Fruit fly (Drosophila melanogaster) whole organism, embryonic: Measurements from ENCODE around the gene Cdc7.

ENCODE experiments used
- Bdp1 ChIP-seq: fragments of 200-800 bp; sonication (Bioruptor generic); optimal IDR thresholded peaks from 3 replicates; lab custom pipeline; 2016; ENCODE audit warnings: missing biosample characterization, missing genetic modification characterization
- C15 ChIP-seq: fragments of 200-800 bp; sonication (Bioruptor generic); IDR thresholded peaks from 3 replicates; pipeline ENCODE4 v1.3.6; 2022; ENCODE audit warnings: missing biosample characterization, missing genetic modification characterization
- CG10654 ChIP-seq: fragments of 200-800 bp; sonication (Bioruptor generic); optimal IDR thresholded peaks from 2 replicates; lab custom pipeline; 2016; ENCODE audit warnings: missing biosample characterization, missing genetic modification characterization
- CG10979 ChIP-seq: fragments of 200-800 bp; sonication (Bioruptor generic); optimal IDR thresholded peaks from 2 replicates; lab custom pipeline; 2018; ENCODE audit warnings: missing biosample characterization, mild to moderate bottlenecking, missing genetic modification characterization, moderate library complexity
- CG11560 ChIP-seq: fragments of 200-800 bp; sonication (Bioruptor generic); IDR thresholded peaks from 3 replicates; pipeline ENCODE4 v1.3.6; 2022; ENCODE audit warnings: missing biosample characterization, missing genetic modification characterization
- CG11696 ChIP-seq: fragments of 200-800 bp; sonication (Bioruptor generic); IDR thresholded peaks from 2 replicates; pipeline ENCODE4 v1.3.6; 2022; ENCODE audit warnings: missing biosample characterization, missing genetic modification characterization
- CG12744 ChIP-seq: fragments of 200-800 bp; sonication (Bioruptor generic); optimal IDR thresholded peaks from 2 replicates; lab custom pipeline; 2016; ENCODE audit warnings: missing biosample characterization, missing genetic modification characterization
- CG13287 ChIP-seq: fragments of 200-800 bp; sonication (Bioruptor generic); IDR thresholded peaks from 2 replicates; pipeline ENCODE4 v1.3.6; 2022; ENCODE audit warnings: missing biosample characterization, missing genetic modification characterization; ENCODE audit not compliant: partially characterized antibody
- CG13296 ChIP-seq: fragments of 200-800 bp; sonication (Bioruptor generic); optimal IDR thresholded peaks from 3 replicates; lab custom pipeline; 2018; ENCODE audit warnings: missing biosample characterization, mild to moderate bottlenecking, missing genetic modification characterization
- CG14860 ChIP-seq: fragments of 200-800 bp; sonication (Bioruptor generic); IDR thresholded peaks from 3 replicates; pipeline ENCODE4 v1.3.6; 2022; ENCODE audit warnings: missing biosample characterization, missing genetic modification characterization; ENCODE audit not compliant: partially characterized antibody
- CG15011 ChIP-seq: fragments of 200-800 bp; sonication (Bioruptor generic); optimal IDR thresholded peaks from 3 replicates; lab custom pipeline; 2018; ENCODE audit warnings: missing biosample characterization, mild to moderate bottlenecking, missing genetic modification characterization
- CG15514 ChIP-seq: fragments of 200-800 bp; sonication (Bioruptor generic); optimal IDR thresholded peaks from 3 replicates; lab custom pipeline; 2017; ENCODE audit warnings: missing biosample characterization, missing genetic modification characterization, mild to moderate bottlenecking, moderate library complexity, missing genetic modification reagents
- CG18476 ChIP-seq: fragments of 200-800 bp; sonication (Bioruptor generic); optimal IDR thresholded peaks from 2 replicates; lab custom pipeline; 2016; ENCODE audit warnings: missing biosample characterization, mild to moderate bottlenecking, missing genetic modification characterization
- CG2116 ChIP-seq: fragments of 200-800 bp; sonication (Bioruptor generic); optimal IDR thresholded peaks from 3 replicates; lab custom pipeline; 2018; ENCODE audit warnings: missing biosample characterization, mild to moderate bottlenecking, missing genetic modification characterization
- CG2199 ChIP-seq: fragments of 200-800 bp; sonication (Bioruptor generic); IDR thresholded peaks from 3 replicates; pipeline ENCODE4 v1.3.6; 2022; ENCODE audit warnings: missing biosample characterization, missing genetic modification characterization
- CG4360 ChIP-seq: fragments of 200-800 bp; sonication (Bioruptor generic); IDR thresholded peaks from 2 replicates; pipeline ENCODE4 v1.3.6; 2022; ENCODE audit warnings: missing biosample characterization, missing genetic modification characterization
- CG5245 ChIP-seq: fragments of 200-800 bp; sonication (Bioruptor generic); optimal IDR thresholded peaks from 3 replicates; lab custom pipeline; 2016; ENCODE audit warnings: missing biosample characterization, missing genetic modification characterization
- CG9437 ChIP-seq: fragments of 200-800 bp; sonication (Bioruptor generic); optimal IDR thresholded peaks from 2 replicates; lab custom pipeline; 2018; ENCODE audit warnings: missing biosample characterization, mild to moderate bottlenecking, missing genetic modification characterization
- CoRest ChIP-seq: fragments of 200-800 bp; sonication (Bioruptor generic); optimal IDR thresholded peaks from 3 replicates; lab custom pipeline; 2018; ENCODE audit warnings: missing biosample characterization, mild to moderate bottlenecking, missing genetic modification characterization, moderate library complexity
- Deaf1 ChIP-seq: fragments of 200-800 bp; optimal IDR thresholded peaks from 3 replicates; lab custom pipeline; 2019; ENCODE audit warnings: missing biosample characterization, mild to moderate bottlenecking, missing genetic modification characterization, moderate library complexity
- Dref ChIP-seq: fragments of 200-800 bp; sonication (Bioruptor generic); IDR thresholded peaks from 2 replicates; pipeline ENCODE4 v1.3.6; 2022; ENCODE audit warnings: missing biosample characterization, missing genetic modification characterization
- E2f2 ChIP-seq: fragments of 200-800 bp; sonication (Bioruptor generic); IDR thresholded peaks from 2 replicates; pipeline ENCODE4 v1.3.6; 2022; ENCODE audit warnings: missing biosample characterization, missing genetic modification characterization
- Fer2 ChIP-seq: fragments of 200-800 bp; sonication (Bioruptor generic); optimal IDR thresholded peaks from 2 replicates; lab custom pipeline; 2018; ENCODE audit warnings: missing biosample characterization, mild to moderate bottlenecking, missing genetic modification characterization, moderate library complexity
- GATAe ChIP-seq: fragments of 200-800 bp; sonication (Bioruptor generic); conservative IDR thresholded peaks from 2 replicates; pipeline ENCODE4 v1.3.6; 2022; ENCODE audit warnings: missing biosample characterization, missing genetic modification characterization
- MBD-R2 ChIP-seq: fragments of 200-800 bp; sonication (Bioruptor generic); IDR thresholded peaks from 2 replicates; pipeline ENCODE4 v1.3.6; 2022; ENCODE audit warnings: missing biosample characterization, missing genetic modification characterization
- Meics ChIP-seq: fragments of 200-800 bp; sonication (Bioruptor generic); optimal IDR thresholded peaks from 2 replicates; lab custom pipeline; 2017; ENCODE audit warnings: missing biosample characterization, mild to moderate bottlenecking, missing genetic modification characterization
- Neu2 ChIP-seq: fragments of 200-800 bp; sonication (Bioruptor generic); optimal IDR thresholded peaks from 3 replicates; lab custom pipeline; 2016; ENCODE audit warnings: missing biosample characterization, missing genetic modification characterization, borderline replicate concordance
- Poxn ChIP-seq: fragments of 200-800 bp; sonication (Bioruptor generic); IDR thresholded peaks from 2 replicates; pipeline ENCODE4 v1.3.6; 2022; ENCODE audit warnings: missing biosample characterization, missing genetic modification characterization
- Ptx1 ChIP-seq: fragments of 200-800 bp; sonication (Bioruptor generic); IDR thresholded peaks from 2 replicates; pipeline ENCODE4 v1.3.6; 2022; ENCODE audit warnings: missing biosample characterization, missing genetic modification characterization
- Sry-δ ChIP-seq: fragments of 200-800 bp; sonication (Bioruptor generic); optimal IDR thresholded peaks from 2 replicates; lab custom pipeline; 2016; ENCODE audit warnings: missing biosample characterization, missing genetic modification characterization
- Taf1 ChIP-seq: fragments of 200-800 bp; sonication (Bioruptor generic); IDR thresholded peaks from 2 replicates; pipeline ENCODE4 v1.3.6; 2022; ENCODE audit warnings: missing biosample characterization, missing genetic modification characterization
- abd-A ChIP-seq: fragments of 200-800 bp; sonication (Bioruptor generic); optimal IDR thresholded peaks from 3 replicates; lab custom pipeline; 2019; ENCODE audit warnings: missing biosample characterization, mild to moderate bottlenecking, missing genetic modification characterization, moderate library complexity
- ato ChIP-seq: fragments of 200-800 bp; sonication (Bioruptor generic); IDR thresholded peaks from 2 replicates; pipeline ENCODE4 v1.3.6; 2022; ENCODE audit warnings: missing biosample characterization, missing genetic modification characterization; ENCODE audit not compliant: partially characterized antibody
- dmrt11E ChIP-seq: fragments of 200-800 bp; sonication (Bioruptor generic); optimal IDR thresholded peaks from 3 replicates; lab custom pipeline; 2018; ENCODE audit warnings: missing biosample characterization, mild to moderate bottlenecking, missing genetic modification characterization, moderate library complexity
- emc ChIP-seq: fragments of 200-800 bp; sonication (Bioruptor generic); optimal IDR thresholded peaks from 2 replicates; lab custom pipeline; 2016; ENCODE audit warnings: missing biosample characterization, missing genetic modification characterization
- fd102C ChIP-seq: fragments of 200-800 bp; sonication (Bioruptor generic); optimal IDR thresholded peaks from 2 replicates; lab custom pipeline; 2018; ENCODE audit warnings: missing biosample characterization, mild to moderate bottlenecking, missing genetic modification characterization, moderate library complexity
- gsb-n ChIP-seq: fragments of 200-800 bp; sonication (Bioruptor generic); optimal IDR thresholded peaks from 3 replicates; lab custom pipeline; 2018; ENCODE audit warnings: missing biosample characterization, mild to moderate bottlenecking, missing genetic modification characterization
- ham ChIP-seq: fragments of 200-800 bp; sonication (Bioruptor generic); IDR thresholded peaks from 2 replicates; pipeline ENCODE4 v1.3.6; 2022; ENCODE audit warnings: missing biosample characterization, missing genetic modification characterization
- hb ChIP-seq: fragments of 200-800 bp; sonication (Bioruptor generic); IDR thresholded peaks from 3 replicates; pipeline ENCODE4 v1.3.6; 2022; ENCODE audit warnings: missing biosample characterization, missing genetic modification characterization; ENCODE audit not compliant: partially characterized antibody
- hth ChIP-seq: fragments of >200 bp; optimal IDR thresholded peaks from 2 replicates; lab custom pipeline; 2017; ENCODE audit warnings: inconsistent platforms
- jigr1 ChIP-seq: fragments of 200-800 bp; sonication (Bioruptor generic); IDR thresholded peaks from 3 replicates; pipeline ENCODE4 v1.3.6; 2022; ENCODE audit warnings: missing biosample characterization, missing genetic modification characterization
- kay ChIP-seq: fragments of 200-800 bp; sonication (Bioruptor generic); optimal IDR thresholded peaks from 2 replicates; lab custom pipeline; 2016; ENCODE audit warnings: missing biosample characterization, missing genetic modification characterization
- odd ChIP-seq: fragments of 200-800 bp; sonication (Bioruptor generic); optimal IDR thresholded peaks from 2 replicates; lab custom pipeline; 2017; ENCODE audit warnings: missing biosample characterization, mild to moderate bottlenecking, missing genetic modification characterization
- pb ChIP-seq: fragments of 200-800 bp; sonication (Bioruptor generic); optimal IDR thresholded peaks from 3 replicates; lab custom pipeline; 2016; ENCODE audit warnings: missing biosample characterization, missing genetic modification characterization
- phol ChIP-seq: fragments of 200-800 bp; sonication (Bioruptor generic); optimal IDR thresholded peaks from 3 replicates; lab custom pipeline; 2018; ENCODE audit warnings: missing biosample characterization, mild to moderate bottlenecking, missing genetic modification characterization, moderate library complexity
- pros ChIP-seq: fragments of 200-800 bp; sonication (Bioruptor generic); optimal IDR thresholded peaks from 3 replicates; lab custom pipeline; 2019; ENCODE audit warnings: missing biosample characterization, mild to moderate bottlenecking, missing genetic modification characterization, moderate library complexity
- pzg ChIP-seq: fragments of 200-800 bp; sonication (Bioruptor generic); optimal IDR thresholded peaks from 3 replicates; lab custom pipeline; 2018; ENCODE audit warnings: missing biosample characterization, mild to moderate bottlenecking, missing genetic modification characterization, moderate library complexity
- salm ChIP-seq: fragments of 200-800 bp; sonication (Bioruptor generic); optimal IDR thresholded peaks from 2 replicates; lab custom pipeline; 2018; ENCODE audit warnings: missing biosample characterization, mild to moderate bottlenecking, missing genetic modification characterization
- stwl ChIP-seq: fragments of 200-800 bp; sonication (Bioruptor generic); optimal IDR thresholded peaks from 3 replicates; lab custom pipeline; 2018; ENCODE audit warnings: missing biosample characterization, mild to moderate bottlenecking, missing genetic modification characterization, moderate library complexity
- zf30C ChIP-seq: fragments of 200-800 bp; sonication (Bioruptor generic); optimal IDR thresholded peaks from 3 replicates; lab custom pipeline; 2018; ENCODE audit warnings: missing biosample characterization, mild to moderate bottlenecking, missing genetic modification characterization

Gene Cdc7

dm6 chrX:6688620-6689400 lies 34.5 kb downstream of the Cdc7 start, which contains the start of gene CG3184 (continued):
- TF ChIP-seq jigr1 (no peak), Bdp1 (no peak), E2f2 (0 out of 2 replicates have a peak, but pooled peaks have one; percentile 22), GATAe (GFP tag; lab: Robert Waterston, UW) (no peak), odd (GFP tag; lab: Kevin White, UChicago) (no peak), Meics (no peak), CG11560 (tag; lab: Robert Waterston, UW) (no peak), pzg (GFP tag; lab: Kevin White, UChicago) (peak; percentile 2), MBD-R2 (peak; percentile 49), CoRest (tag; lab: Kevin White, UChicago) (no peak), CG13296 (GFP tag; lab: Kevin White, UChicago) (no peak), CG4360 (GFP tag; lab: Robert Waterston, UW) (no peak), Ptx1 (GFP tag; lab: Robert Waterston, UW) (no peak), CG9437 (GFP tag; lab: Kevin White, UChicago) (no peak), ato (GFP tag; lab: Robert Waterston, UW) (peak; percentile 72), zf30C (GFP tag; lab: Kevin White, UChicago) (no peak), gsb-n (no peak), CG18476 (GFP tag; lab: Kevin White, UChicago) (no peak), hb (GFP tag; lab: Robert Waterston, UW) (peak; percentile 43; the same call in 1 of the 3 replicates), stwl (tag; lab: Kevin White, UChicago) (peak; percentile 30), hth (lab: Kevin White, UChicago) (no peak), pb (GFP tag; lab: Kevin White, UChicago) (no peak), Fer2 (no peak), Deaf1 (tag; lab: Kevin White, UChicago) (no peak), phol (tag; lab: Kevin White, UChicago) (no peak), CG13287 (peak; percentile 25), CG10654 (GFP tag; lab: Kevin White, UChicago) (no peak), dmrt11E (tag; lab: Kevin White, UChicago) (no peak), CG10979 (no peak), CG2199 (GFP tag; lab: Robert Waterston, UW) (no peak), CG2116 (GFP tag; lab: Kevin White, UChicago) (peak; percentile 87), salm (tag; lab: Kevin White, UChicago) (no peak), Taf1 (GFP tag; lab: Robert Waterston, UW) (no peak), C15 (no peak), CG14860 (GFP tag; lab: Robert Waterston, UW) (peak; percentile 39; the same call in 2 of the 3 replicates), Neu2 (no peak), Dref (peak; percentile 59), emc (GFP tag; lab: Kevin White, UChicago) (no peak), CG15011 (GFP tag; lab: Kevin White, UChicago) (no peak), ham (GFP tag; lab: Robert Waterston, UW) (no peak), abd-A (tag; lab: Kevin White, UChicago) (no peak), Sry-δ (peak; percentile 23), CG12744 (GFP tag; lab: Kevin White, UChicago) (no peak), CG5245 (no peak), CG15514 (GFP tag; lab: Kevin White, UChicago) (no peak), kay (GFP tag; lab: Kevin White, UChicago) (no peak), Poxn (GFP tag; lab: Robert Waterston, UW) (no peak), fd102C (GFP tag; lab: Kevin White, UChicago) (no peak), pros (no peak), CG11696 (no peak)
